Fruit fly (Drosophila melanogaster): ENCODE measurements around the gene tal-2A.
A peak's percentile ranks its signal among the peaks of the same experiment; 100 is the strongest.

Gene tal-2A

DNA sequence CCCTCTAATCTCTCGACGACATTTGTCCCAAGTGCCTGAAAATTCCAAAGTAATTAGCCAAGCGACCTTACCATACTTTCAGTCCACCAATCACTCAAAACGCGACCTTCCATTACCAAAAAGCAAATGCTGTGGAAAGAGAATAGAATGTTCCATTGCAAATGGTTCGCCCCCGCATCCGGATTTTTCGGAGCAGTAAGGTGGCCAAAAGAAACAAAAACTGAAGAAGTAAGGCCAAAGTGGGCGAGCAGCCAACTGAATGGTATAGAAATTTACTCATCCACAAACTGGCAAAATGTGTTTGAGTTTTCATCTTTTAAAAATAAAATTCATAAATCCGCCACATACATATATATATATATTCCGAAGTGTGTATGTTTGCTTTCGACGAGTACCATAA is 39.6 kb upstream of the tal-2A start:
- TF ChIP-seq ovo (GFP tag; optimal IDR thresholded peaks at IDR 0.05) (no peak), CG11617 (GFP tag; optimal IDR thresholded peaks at IDR 0.05) (no peak), Mnt (GFP tag; optimal IDR thresholded peaks at IDR 0.05) (no peak), CG5204 (GFP tag; optimal IDR thresholded peaks at IDR 0.05) (no peak), CG7045 (GFP tag; optimal IDR thresholded peaks at IDR 0.05) (no peak), kay (GFP tag; ENCODE audit: borderline replicate concordance) (no peak)

DNA sequence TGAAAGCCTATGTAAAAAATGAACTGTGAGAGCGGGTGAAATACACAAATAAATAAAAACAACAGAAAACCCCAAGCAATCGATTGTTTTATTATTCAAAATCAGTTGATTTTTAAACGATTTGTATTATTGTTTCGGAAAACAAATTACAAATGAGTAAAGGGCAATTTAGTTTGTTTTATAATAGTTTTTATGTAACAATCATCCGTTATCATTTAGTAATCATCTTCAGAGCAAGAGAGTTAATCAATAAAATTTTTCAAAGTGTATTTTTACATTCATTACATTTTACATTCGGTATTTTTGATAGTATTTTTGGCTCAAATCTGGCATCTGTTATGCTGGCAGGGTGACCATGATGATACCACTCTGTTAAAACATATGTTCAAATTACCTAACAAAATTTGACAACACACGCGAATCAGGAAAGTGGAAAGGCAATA is 33.6 kb upstream of the tal-2A start, which contains the start of the genes CG42375 and CG9288:
Gene CG42375 (plus strand): TSS at position 384 of the 443 bp plus-strand sequence.
Gene CG9288 (plus strand): TSS at position 384 of the 443 bp plus-strand sequence.
- no peak for TF ChIP-seq Hr96 (GFP tag; optimal IDR thresholded peaks at IDR 0.05)
- peak; percentile 38 for TF ChIP-seq CG14711 (tag; optimal IDR thresholded peaks at IDR 0.05)
- peak; percentile 15 for TF ChIP-seq toe (GFP tag; optimal IDR thresholded peaks at IDR 0.05)

DNA sequence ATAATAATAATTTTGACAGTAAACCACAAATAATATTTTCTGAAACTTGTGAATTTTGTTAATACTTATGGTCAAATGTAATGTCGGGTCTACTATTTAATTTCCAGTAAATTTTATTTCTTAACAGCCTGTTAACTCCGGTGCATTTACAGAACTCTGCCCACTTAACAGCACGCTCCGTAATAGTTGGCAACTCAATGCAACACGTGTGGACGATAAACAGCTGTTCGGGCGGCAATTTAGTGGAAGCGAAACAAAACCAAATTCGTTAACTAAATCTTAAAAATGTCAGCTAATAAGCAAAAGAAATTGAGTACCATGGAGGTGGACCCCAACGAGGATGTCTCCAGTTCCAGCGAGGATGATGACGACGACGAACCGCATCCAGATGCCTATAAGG is 32.1 kb upstream of the tal-2A start, which contains the start of gene CG9286:
Gene CG9286 (plus strand): TSS at position 196 of the 400 bp plus-strand sequence.
- TF ChIP-seq bab1 (GFP tag; optimal IDR thresholded peaks at IDR 0.05) (peak; percentile 10), Mnt (GFP tag; optimal IDR thresholded peaks at IDR 0.05) (peak; percentile 94), cnc (optimal IDR thresholded peaks at IDR 0.05) (no peak), CG14711 (tag; optimal IDR thresholded peaks at IDR 0.05) (peak; percentile 86)

DNA sequence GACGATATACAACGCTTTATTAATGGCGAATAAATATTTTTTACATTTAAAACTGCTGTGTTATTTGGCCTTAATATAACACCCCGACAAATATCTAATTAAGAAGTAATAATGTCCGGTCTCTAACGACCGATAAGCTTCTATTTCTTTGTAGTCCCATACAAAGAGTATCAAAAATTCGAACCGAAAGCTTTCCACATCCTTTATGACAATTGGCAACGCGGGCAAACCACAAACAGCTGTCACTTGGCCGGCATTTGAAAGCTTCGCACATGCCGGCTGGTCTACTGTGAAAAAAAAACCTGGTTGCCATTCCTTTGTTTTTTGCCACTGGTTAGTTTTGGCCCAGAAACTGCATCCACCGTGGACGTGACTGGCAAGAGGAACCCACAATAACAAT is 30.9 kb upstream of the tal-2A start, which contains the start of gene Dip-B:
Gene Dip-B (plus strand): TSS at position 254 of the 400 bp plus-strand sequence.
- peak; percentile 27 for TF ChIP-seq CG14711 (tag; optimal IDR thresholded peaks at IDR 0.05)
- TF ChIP-seq bab1 (GFP tag; optimal IDR thresholded peaks at IDR 0.05) = peak; percentile 4
- no peak for TF ChIP-seq CG1620 (GFP tag; optimal IDR thresholded peaks at IDR 0.05)
- TF ChIP-seq Mnt (GFP tag; optimal IDR thresholded peaks at IDR 0.05) = peak; percentile 4

DNA sequence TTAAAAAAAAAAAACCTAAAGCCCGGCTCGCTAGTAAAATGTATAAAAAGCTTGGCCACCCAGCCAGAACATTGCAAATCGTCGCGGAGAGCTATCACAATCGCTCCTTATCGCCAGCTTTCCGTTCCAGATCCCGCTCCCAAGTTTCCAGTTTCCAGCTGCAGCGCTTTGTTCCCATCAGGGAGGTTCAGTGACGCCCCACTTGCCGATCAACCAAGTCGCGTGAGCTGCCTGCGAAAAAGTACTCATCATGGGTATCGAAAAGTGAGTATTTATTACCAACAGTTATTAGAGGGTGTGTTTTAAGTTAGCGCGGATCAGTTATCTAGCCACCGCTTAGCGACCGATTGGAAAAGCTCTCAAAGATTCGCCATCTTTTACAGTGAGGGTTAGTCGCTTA is 30.3 kb upstream of the tal-2A start:
- TF ChIP-seq Clk (GFP tag; optimal IDR thresholded peaks at IDR 0.05) (no peak), bab1 (GFP tag; optimal IDR thresholded peaks at IDR 0.05) (no peak), toe (GFP tag; optimal IDR thresholded peaks at IDR 0.05) (no peak), CG7045 (GFP tag; optimal IDR thresholded peaks at IDR 0.05) (no peak), Hr96 (GFP tag; optimal IDR thresholded peaks at IDR 0.05) (peak; percentile 27), cic (GFP tag; optimal IDR thresholded peaks at IDR 0.05) (peak; percentile 38), kay (GFP tag; ENCODE audit: borderline replicate concordance) (no peak), Mnt (GFP tag; optimal IDR thresholded peaks at IDR 0.05) (peak; percentile 7), CG12768 (GFP tag; optimal IDR thresholded peaks at IDR 0.05) (peak; percentile 28), pad (GFP tag; optimal IDR thresholded peaks at IDR 0.05) (no peak), CG1620 (GFP tag; optimal IDR thresholded peaks at IDR 0.05) (no peak), cnc (optimal IDR thresholded peaks at IDR 0.05) (no peak), CG7101 (tag; optimal IDR thresholded peaks at IDR 0.05) (no peak), ovo (GFP tag; optimal IDR thresholded peaks at IDR 0.05) (peak; percentile 34), Crg-1 (GFP tag; optimal IDR thresholded peaks at IDR 0.05) (no peak), CG33017 (tag; optimal IDR thresholded peaks at IDR 0.05) (peak; percentile 18), CG11617 (GFP tag; optimal IDR thresholded peaks at IDR 0.05) (no peak), CG5204 (GFP tag; optimal IDR thresholded peaks at IDR 0.05) (no peak), tj (GFP tag; optimal IDR thresholded peaks at IDR 0.05) (no peak), CG14711 (tag; optimal IDR thresholded peaks at IDR 0.05) (no peak)

DNA sequence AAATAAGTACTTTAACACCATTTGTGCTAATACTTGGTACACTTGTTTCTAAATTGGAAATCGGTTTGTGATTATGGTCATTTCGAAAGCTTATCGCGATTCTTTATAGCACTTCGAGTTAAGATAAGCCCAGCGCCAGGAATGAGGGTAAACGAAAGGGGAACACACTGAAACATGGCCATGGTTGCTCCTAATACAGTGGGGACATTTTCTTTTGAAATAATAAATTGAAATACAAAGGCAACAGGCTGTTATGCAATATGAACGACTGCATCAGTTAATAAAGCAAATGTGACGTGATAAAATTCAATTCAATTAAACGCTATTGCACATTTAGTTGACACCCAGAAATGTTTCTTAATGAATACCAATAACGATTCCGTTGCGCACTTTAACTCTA is 29.5 kb upstream of the tal-2A start:
- TF ChIP-seq Mnt (GFP tag; optimal IDR thresholded peaks at IDR 0.05) (no peak), toe (GFP tag; optimal IDR thresholded peaks at IDR 0.05) (no peak), ovo (GFP tag; optimal IDR thresholded peaks at IDR 0.05) (no peak), Crg-1 (GFP tag; optimal IDR thresholded peaks at IDR 0.05) (no peak), CG5204 (GFP tag; optimal IDR thresholded peaks at IDR 0.05) (no peak), Clk (GFP tag; optimal IDR thresholded peaks at IDR 0.05) (no peak), CG14711 (tag; optimal IDR thresholded peaks at IDR 0.05) (no peak), CG12768 (GFP tag; optimal IDR thresholded peaks at IDR 0.05) (no peak), tj (GFP tag; optimal IDR thresholded peaks at IDR 0.05) (no peak), CG33017 (tag; optimal IDR thresholded peaks at IDR 0.05) (no peak), cnc (optimal IDR thresholded peaks at IDR 0.05) (no peak), pad (GFP tag; optimal IDR thresholded peaks at IDR 0.05) (no peak), CG1620 (GFP tag; optimal IDR thresholded peaks at IDR 0.05) (no peak), bab1 (GFP tag; optimal IDR thresholded peaks at IDR 0.05) (no peak), kay (GFP tag; ENCODE audit: borderline replicate concordance) (no peak), cic (GFP tag; optimal IDR thresholded peaks at IDR 0.05) (no peak), Hr96 (GFP tag; optimal IDR thresholded peaks at IDR 0.05) (no peak), CG11617 (GFP tag; optimal IDR thresholded peaks at IDR 0.05) (no peak), CG7045 (GFP tag; optimal IDR thresholded peaks at IDR 0.05) (no peak)

DNA sequence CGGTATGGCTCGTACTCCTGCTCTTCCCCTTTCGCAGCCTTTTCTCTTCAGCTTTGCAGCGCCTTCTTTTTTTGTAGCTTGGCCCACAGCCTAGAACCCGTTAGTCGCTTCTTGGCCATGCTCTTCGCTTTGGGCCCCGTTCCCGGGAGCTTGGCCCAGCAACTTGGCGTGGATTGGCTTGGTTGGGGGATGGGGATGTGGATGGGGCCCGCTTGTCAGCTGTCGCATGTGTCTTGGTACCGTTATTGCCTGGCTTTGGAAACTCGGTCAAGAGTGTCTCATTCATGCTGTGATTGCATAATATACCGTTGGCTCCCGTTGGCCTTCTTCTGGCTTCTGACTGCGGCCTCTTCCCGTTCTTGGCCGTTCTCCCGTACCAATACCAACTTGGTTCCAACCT is 27.0 kb upstream of the tal-2A start:
- TF ChIP-seq kay (GFP tag; ENCODE audit: borderline replicate concordance) (no peak), Mnt (GFP tag; optimal IDR thresholded peaks at IDR 0.05) (no peak), CG11617 (GFP tag; optimal IDR thresholded peaks at IDR 0.05) (no peak), CG14711 (tag; optimal IDR thresholded peaks at IDR 0.05) (no peak), cnc (optimal IDR thresholded peaks at IDR 0.05) (no peak), CG7101 (tag; optimal IDR thresholded peaks at IDR 0.05) (no peak), Hr96 (GFP tag; optimal IDR thresholded peaks at IDR 0.05) (no peak), toe (GFP tag; optimal IDR thresholded peaks at IDR 0.05) (no peak), Crg-1 (GFP tag; optimal IDR thresholded peaks at IDR 0.05) (no peak), CG33017 (tag; optimal IDR thresholded peaks at IDR 0.05) (no peak), ovo (GFP tag; optimal IDR thresholded peaks at IDR 0.05) (no peak)

Measured in whole organism, adult.